Fruit fly (Drosophila melanogaster): Measurements from ENCODE around the gene CG9147.

CG9147 gene

dm6 chr2L:6037830-6038229 is 28.0 kb upstream of the CG9147 start, which contains the start of the genes CG9117 and CG31643 (continued):
- peak; percentile 57 for TF ChIP-seq CG2116 (GFP tag; optimal IDR thresholded peaks at IDR 0.05)
- TF ChIP-seq tna (GFP tag; IDR thresholded peaks at IDR 0.05; ENCODE audit: partially characterized antibody), result no peak
- no peak for TF ChIP-seq CG3163 (GFP tag; optimal IDR thresholded peaks at IDR 0.05)
- no peak for TF ChIP-seq klu (GFP tag; IDR thresholded peaks at IDR 0.05)
- no peak for TF ChIP-seq Aef1 (GFP tag; IDR thresholded peaks at IDR 0.05)
- TF ChIP-seq pfk (GFP tag; optimal IDR thresholded peaks at IDR 0.05), result no peak
- TF ChIP-seq lab (GFP tag; optimal IDR thresholded peaks at IDR 0.05), result no peak
- TF ChIP-seq CG3407 (GFP tag; optimal IDR thresholded peaks at IDR 0.05), result no peak
- no peak for TF ChIP-seq MTF-1 (GFP tag; optimal IDR thresholded peaks at IDR 0.05; ENCODE audit: borderline replicate concordance)
- peak; percentile 48 for TF ChIP-seq mirr (GFP tag; optimal IDR thresholded peaks at IDR 0.05)
- peak; percentile 85 for TF ChIP-seq CG2120 (GFP tag; optimal IDR thresholded peaks at IDR 0.05)
- TF ChIP-seq CG7556 (GFP tag; optimal IDR thresholded peaks at IDR 0.05), result peak; percentile 26
- TF ChIP-seq CG15479 (GFP tag; optimal IDR thresholded peaks at IDR 0.05), result no peak
- no peak for TF ChIP-seq CG1024 (GFP tag; IDR thresholded peaks at IDR 0.05)
- TF ChIP-seq gsb-n (tag; optimal IDR thresholded peaks at IDR 0.05), result no peak
- TF ChIP-seq sd (tag; optimal IDR thresholded peaks at IDR 0.05), result no peak
- no peak for TF ChIP-seq CG16779 (GFP tag; IDR thresholded peaks at IDR 0.05)
- no peak for TF ChIP-seq CG1832 (GFP tag; optimal IDR thresholded peaks at IDR 0.05)
- no peak for TF ChIP-seq CG6254 (GFP tag; optimal IDR thresholded peaks at IDR 0.05)
- no peak for TF ChIP-seq corto (GFP tag; optimal IDR thresholded peaks at IDR 0.05)
- TF ChIP-seq CG8765 (GFP tag; IDR thresholded peaks at IDR 0.05), result no peak
- TF ChIP-seq dmrt99B (tag; optimal IDR thresholded peaks at IDR 0.05), result no peak
- peak; percentile 18 for TF ChIP-seq Sin3A (optimal IDR thresholded peaks at IDR 0.05)
- TF ChIP-seq Lhr (GFP tag; optimal IDR thresholded peaks at IDR 0.05), result no peak
- peak; percentile 98 to 100 for TF ChIP-seq crp (GFP tag; optimal IDR thresholded peaks at IDR 0.05)
- no peak for TF ChIP-seq gsb (GFP tag; IDR thresholded peaks at IDR 0.05)
- TF ChIP-seq trem (tag; optimal IDR thresholded peaks at IDR 0.05), result peak; percentile 99
- no peak for TF ChIP-seq HHEX (GFP tag; optimal IDR thresholded peaks at IDR 0.05)
- TF ChIP-seq HmgD (GFP tag; optimal IDR thresholded peaks at IDR 0.05), result no peak
- no peak for TF ChIP-seq fd64A (GFP tag; optimal IDR thresholded peaks at IDR 0.05)
- TF ChIP-seq Dbx (GFP tag; IDR thresholded peaks at IDR 0.05), result no peak
- peak; percentile 42 for TF ChIP-seq chn (GFP tag; optimal IDR thresholded peaks at IDR 0.05)
- TF ChIP-seq pnt (GFP tag; optimal IDR thresholded peaks at IDR 0.05), result peak; percentile 39
- TF ChIP-seq disco-r (GFP tag; optimal IDR thresholded peaks at IDR 0.05), result no peak
- TF ChIP-seq CG17385 (GFP tag; optimal IDR thresholded peaks at IDR 0.05), result no peak
- peak; percentile 69 for TF ChIP-seq CG12659 (GFP tag; optimal IDR thresholded peaks at IDR 0.05)
- TF ChIP-seq sqz (GFP tag; optimal IDR thresholded peaks at IDR 0.05), result no peak
- TF ChIP-seq hth (optimal IDR thresholded peaks at IDR 0.05), result no peak
- TF ChIP-seq bcd (GFP tag; optimal IDR thresholded peaks at IDR 0.05), result peak; percentile 46
- TF ChIP-seq HLH3B (GFP tag; IDR thresholded peaks at IDR 0.05), result no peak
- no peak for TF ChIP-seq CG4328 (GFP tag; optimal IDR thresholded peaks at IDR 0.05)
- TF ChIP-seq odd (GFP tag; optimal IDR thresholded peaks at IDR 0.05), result no peak
- peak; percentile 10 for TF ChIP-seq CG1602 (GFP tag; optimal IDR thresholded peaks at IDR 0.05)
- TF ChIP-seq fru (optimal IDR thresholded peaks at IDR 0.05), result no peak
- TF ChIP-seq emc (GFP tag; optimal IDR thresholded peaks at IDR 0.05), result no peak
- peak; percentile 2 for TF ChIP-seq Atf-2 (GFP tag; optimal IDR thresholded peaks at IDR 0.05)
- no peak for TF ChIP-seq abd-A (tag; optimal IDR thresholded peaks at IDR 0.05)
- no peak for TF ChIP-seq grn (GFP tag; optimal IDR thresholded peaks at IDR 0.05)
- no peak for TF ChIP-seq danr (GFP tag; IDR thresholded peaks at IDR 0.05)
- peak; percentile 43; the same call in 2 of the 3 replicates for TF ChIP-seq tgo (GFP tag; IDR thresholded peaks at IDR 0.05)
- TF ChIP-seq Bgb (GFP tag; IDR thresholded peaks at IDR 0.05; ENCODE audit: partially characterized antibody), result no peak
- TF ChIP-seq ato (GFP tag; IDR thresholded peaks at IDR 0.05; ENCODE audit: partially characterized antibody), result no peak

All from whole organism, embryonic.